Fruit fly (Drosophila melanogaster) whole organism, prepupa: ENCODE results near the gene CG8607.

ENCODE experiments used
- CG10631 ChIP-seq: fragments of 200-800 bp; sonication (Bioruptor generic); optimal IDR thresholded peaks from 2 replicates; lab custom pipeline; 2016; ENCODE audit warnings: missing biosample characterization, missing genetic modification characterization
- CG11762 ChIP-seq: fragments of 200-800 bp; sonication (Bioruptor generic); optimal IDR thresholded peaks from 3 replicates; lab custom pipeline; 2016; ENCODE audit warnings: missing biosample characterization, missing genetic modification characterization; ENCODE audit not compliant: insufficient read depth
- CG11902 ChIP-seq: fragments of 200-800 bp; sonication (Bioruptor generic); optimal IDR thresholded peaks from 3 replicates; lab custom pipeline; 2016; ENCODE audit warnings: missing biosample characterization, missing genetic modification characterization
- CG15336 ChIP-seq: fragments of 200-800 bp; sonication (Bioruptor generic); IDR thresholded peaks from 2 replicates; pipeline ENCODE4 v1.3.6; 2022; ENCODE audit warnings: missing biosample characterization, missing genetic modification characterization
- CG1621 ChIP-seq: fragments of 200-800 bp; sonication (Bioruptor generic); optimal IDR thresholded peaks from 3 replicates; lab custom pipeline; 2018; ENCODE audit warnings: missing biosample characterization, mild to moderate bottlenecking, missing genetic modification characterization
- CG3032 ChIP-seq: fragments of 200-800 bp; optimal IDR thresholded peaks from 2 replicates; lab custom pipeline; 2019; ENCODE audit warnings: missing biosample characterization, mild to moderate bottlenecking, missing genetic modification characterization, moderate library complexity
- CG31627 ChIP-seq: fragments of 200-800 bp; sonication (Bioruptor generic); optimal IDR thresholded peaks from 3 replicates; lab custom pipeline; 2016; ENCODE audit warnings: missing biosample characterization, missing genetic modification characterization
- CG3919 ChIP-seq: fragments of 200-800 bp; sonication (Bioruptor generic); optimal IDR thresholded peaks from 3 replicates; lab custom pipeline; 2016; ENCODE audit warnings: missing biosample characterization, missing genetic modification characterization
- CG4318 ChIP-seq: fragments of 200-800 bp; sonication (Bioruptor generic); optimal IDR thresholded peaks from 3 replicates; lab custom pipeline; 2017; ENCODE audit warnings: missing biosample characterization, mild to moderate bottlenecking, missing genetic modification characterization
- CG6163 ChIP-seq: fragments of 200-800 bp; sonication (Bioruptor generic); IDR thresholded peaks from 3 replicates; pipeline ENCODE4 v1.3.6; 2022; ENCODE audit warnings: missing biosample characterization, missing genetic modification characterization
- CG6792 ChIP-seq: fragments of 200-800 bp; sonication (Bioruptor generic); optimal IDR thresholded peaks from 3 replicates; lab custom pipeline; 2016; ENCODE audit warnings: missing biosample characterization, missing genetic modification characterization
- CG6808 ChIP-seq: fragments of 200-800 bp; sonication (Bioruptor generic); optimal IDR thresholded peaks from 3 replicates; lab custom pipeline; 2017; ENCODE audit warnings: missing biosample characterization, missing genetic modification characterization, mild to moderate bottlenecking, moderate library complexity, missing genetic modification reagents
- CG6854 ChIP-seq: fragments of 200-800 bp; sonication (Bioruptor generic); optimal IDR thresholded peaks from 2 replicates; lab custom pipeline; 2017; ENCODE audit warnings: missing biosample characterization, mild to moderate bottlenecking, missing genetic modification characterization
- CG7368 ChIP-seq: fragments of 200-800 bp; sonication (Bioruptor generic); optimal IDR thresholded peaks from 3 replicates; lab custom pipeline; 2016; ENCODE audit warnings: missing biosample characterization, missing genetic modification characterization
- CG8119 ChIP-seq: fragments of 200-800 bp; sonication (Bioruptor generic); IDR thresholded peaks from 3 replicates; pipeline ENCODE4 v1.3.6; 2022; ENCODE audit warnings: missing biosample characterization, missing genetic modification characterization
- CG8319 ChIP-seq: fragments of 200-800 bp; sonication (Bioruptor generic); optimal IDR thresholded peaks from 3 replicates; lab custom pipeline; 2016; ENCODE audit warnings: missing biosample characterization, missing genetic modification characterization
- CG8632 ChIP-seq: fragments of 200-800 bp; sonication (Bioruptor generic); optimal IDR thresholded peaks from 3 replicates; lab custom pipeline; 2016; ENCODE audit warnings: missing biosample characterization, missing genetic modification characterization
- CG9139 ChIP-seq: fragments of 200-800 bp; sonication (Bioruptor generic); optimal IDR thresholded peaks from 3 replicates; lab custom pipeline; 2017; ENCODE audit warnings: missing biosample characterization, mild to moderate bottlenecking, missing genetic modification characterization
- Eip78C ChIP-seq: fragments of 200-800 bp; sonication (Bioruptor generic); peaks from one replicate; lab custom pipeline; 2016; ENCODE audit warnings: missing biosample characterization, missing genetic modification characterization
- Eip93F ChIP-seq: fragments of 200-800 bp; sonication (Bioruptor generic); optimal IDR thresholded peaks from 2 replicates; lab custom pipeline; 2016; ENCODE audit warnings: missing biosample characterization, mild to moderate bottlenecking, missing genetic modification characterization
- Ets21C ChIP-seq: fragments of 200-800 bp; sonication (Bioruptor generic); optimal IDR thresholded peaks from 3 replicates; lab custom pipeline; 2016; ENCODE audit warnings: missing biosample characterization, missing genetic modification characterization
- Ets96B ChIP-seq: fragments of 200-800 bp; optimal IDR thresholded peaks from 2 replicates; lab custom pipeline; 2019; ENCODE audit warnings: missing biosample characterization, mild to moderate bottlenecking, missing genetic modification characterization, moderate library complexity
- Gug ChIP-seq: fragments of 200-800 bp; sonication (Bioruptor generic); IDR thresholded peaks from 2 replicates; pipeline ENCODE4 v1.3.6; 2022; ENCODE audit warnings: missing biosample characterization, missing genetic modification characterization
- Lpt ChIP-seq: fragments of 200-800 bp; sonication (Bioruptor generic); optimal IDR thresholded peaks from 3 replicates; lab custom pipeline; 2016; ENCODE audit warnings: missing biosample characterization, missing genetic modification characterization
- OdsH ChIP-seq: fragments of 200-800 bp; sonication (Bioruptor generic); optimal IDR thresholded peaks from 3 replicates; lab custom pipeline; 2016; ENCODE audit warnings: missing biosample characterization, missing genetic modification characterization
- Sox102F ChIP-seq: fragments of 200-800 bp; sonication (Bioruptor generic); optimal IDR thresholded peaks from 2 replicates; lab custom pipeline; 2016; ENCODE audit warnings: missing biosample characterization, mild to moderate bottlenecking, missing genetic modification characterization
- Sox14 ChIP-seq: fragments of 200-800 bp; sonication (Bioruptor generic); optimal IDR thresholded peaks from 3 replicates; lab custom pipeline; 2016; ENCODE audit warnings: missing biosample characterization, missing genetic modification characterization
- Sox15 ChIP-seq: fragments of 200-800 bp; sonication (Bioruptor generic); optimal IDR thresholded peaks from 3 replicates; lab custom pipeline; 2016; ENCODE audit warnings: missing biosample characterization, missing genetic modification characterization
- achi ChIP-seq: fragments of 200-800 bp; sonication (Bioruptor generic); optimal IDR thresholded peaks from 3 replicates; lab custom pipeline; 2016; ENCODE audit warnings: missing biosample characterization, missing genetic modification characterization
- cyc ChIP-seq: fragments of 200-800 bp; sonication (Bioruptor generic); optimal IDR thresholded peaks from 3 replicates; lab custom pipeline; 2016; ENCODE audit warnings: missing biosample characterization, missing genetic modification characterization
- esn ChIP-seq: fragments of 200-800 bp; sonication (Bioruptor generic); optimal IDR thresholded peaks from 2 replicates; lab custom pipeline; 2016; ENCODE audit warnings: missing biosample characterization, mild to moderate bottlenecking, missing genetic modification characterization, moderate library complexity
- fd85E ChIP-seq: fragments of 200-800 bp; sonication (Bioruptor generic); optimal IDR thresholded peaks from 3 replicates; lab custom pipeline; 2016; ENCODE audit warnings: missing biosample characterization, missing genetic modification characterization
- fkh ChIP-seq: fragments of 200-800 bp; sonication (Bioruptor generic); optimal IDR thresholded peaks from 3 replicates; lab custom pipeline; 2017; ENCODE audit warnings: missing biosample characterization, mild to moderate bottlenecking, missing genetic modification characterization, moderate library complexity
- lz ChIP-seq: fragments of 200-800 bp; sonication (Bioruptor generic); optimal IDR thresholded peaks from 3 replicates; lab custom pipeline; 2016; ENCODE audit warnings: missing biosample characterization, missing genetic modification characterization
- net ChIP-seq: fragments of 200-800 bp; sonication (Bioruptor generic); optimal IDR thresholded peaks from 3 replicates; lab custom pipeline; 2016; ENCODE audit warnings: missing biosample characterization, missing genetic modification characterization
- pdm3 ChIP-seq: fragments of 200-800 bp; sonication (Bioruptor generic); optimal IDR thresholded peaks from 3 replicates; lab custom pipeline; 2016; ENCODE audit warnings: missing biosample characterization, missing genetic modification characterization
- ss ChIP-seq, 2 experiments: fragments of 200-800 bp; sonication (Bioruptor generic); optimal IDR thresholded peaks; 2 replicates in 1 of 2; 3 replicates in 1 of 2; lab custom pipeline; 2017 to 2018; ENCODE audit warnings: mild to moderate bottlenecking in 2 of 2, missing biosample characterization in 2 of 2, missing genetic modification characterization in 2 of 2, moderate library complexity in 1 of 2
- svp ChIP-seq: fragments of 200-800 bp; sonication (Bioruptor generic); peaks from one replicate; lab custom pipeline; 2016; ENCODE audit warnings: missing biosample characterization, missing genetic modification characterization
- topi ChIP-seq: fragments of 200-800 bp; sonication (Bioruptor generic); optimal IDR thresholded peaks from 3 replicates; lab custom pipeline; 2016; ENCODE audit warnings: missing biosample characterization, missing genetic modification characterization
- vri ChIP-seq: fragments of 200-800 bp; sonication (Bioruptor generic); optimal IDR thresholded peaks from 3 replicates; lab custom pipeline; 2016; ENCODE audit warnings: missing biosample characterization, mild to moderate bottlenecking, missing genetic modification characterization

The CG8607 gene

DNA sequence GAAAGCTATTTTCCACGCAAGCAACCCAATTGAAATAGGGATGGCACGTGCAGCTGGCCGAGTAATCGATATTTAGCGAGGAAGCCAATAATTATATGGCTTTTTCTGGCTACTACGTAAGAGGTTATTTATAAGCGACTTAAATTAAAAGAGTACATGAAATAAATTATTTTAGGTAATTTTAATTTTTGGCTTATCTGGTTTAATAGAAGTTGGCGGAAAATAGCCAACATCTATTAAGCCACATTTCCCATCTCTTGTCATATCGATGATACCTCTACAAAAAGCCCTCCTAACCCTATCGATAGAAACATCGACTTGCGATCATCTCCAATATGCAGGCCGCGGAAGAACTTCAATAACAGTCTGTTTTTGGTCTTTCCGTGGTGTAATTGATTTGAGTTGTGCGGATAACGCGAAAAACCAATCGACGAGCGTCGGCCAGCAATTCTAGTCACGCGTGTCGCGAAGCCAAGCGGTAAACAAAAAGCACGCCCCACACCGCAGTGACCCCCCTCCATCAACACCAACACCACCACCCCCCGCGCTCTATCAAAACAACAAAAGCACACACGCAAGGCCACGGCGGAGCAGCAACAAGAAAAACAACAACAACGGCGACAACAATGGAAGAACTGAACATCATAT lies 28.2 kb downstream of the CG8607 start, which contains the start of the genes Srp19 and qm (continued):
- TF ChIP-seq Sox14 (GFP tag; lab: Kevin White, UChicago), result peak; percentile 41
- peak; percentile 63 for TF ChIP-seq Eip93F (GFP tag; lab: Kevin White, UChicago)
- peak; percentile 23 for TF ChIP-seq cyc (GFP tag; lab: Kevin White, UChicago)
- peak; percentile 50 for TF ChIP-seq CG31627 (GFP tag; lab: Kevin White, UChicago)
- peak; percentile 33 for TF ChIP-seq CG9139 (GFP tag; lab: Kevin White, UChicago)
- TF ChIP-seq CG6792, result peak; percentile 5
- no peak for TF ChIP-seq CG11902 (GFP tag; lab: Kevin White, UChicago)
- TF ChIP-seq CG1621 (tag; lab: Kevin White, UChicago), result peak; percentile 35
- peak; percentile 1 for TF ChIP-seq achi (GFP tag; lab: Kevin White, UChicago)
- peak; percentile 60 for TF ChIP-seq CG10631 (GFP tag; lab: Kevin White, UChicago)
- peak; percentile 38 for TF ChIP-seq CG3919

DNA sequence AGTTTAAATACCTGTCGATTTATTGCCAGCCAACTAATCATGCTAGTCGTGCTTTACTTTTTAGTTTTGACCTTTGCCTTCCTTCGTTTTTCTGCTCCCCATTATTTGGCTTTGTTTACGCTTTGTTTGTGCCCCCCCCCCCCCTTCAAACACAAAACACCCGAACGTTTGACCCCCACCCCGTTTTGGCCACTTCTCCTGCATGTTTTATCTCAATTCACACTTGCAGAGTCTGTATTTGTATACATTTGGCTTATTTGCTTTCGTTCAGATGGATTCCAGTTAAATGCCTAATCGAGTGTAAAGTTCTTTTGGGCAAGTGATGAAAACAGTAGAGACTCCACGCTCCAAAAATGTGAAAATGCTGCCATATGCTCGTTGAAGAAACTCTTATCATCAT lies 29.4 kb downstream of the CG8607 start:
- peak; percentile 79 for TF ChIP-seq fkh (GFP tag; lab: Kevin White, UChicago)
- TF ChIP-seq OdsH (GFP tag; lab: Kevin White, UChicago), result no peak
- TF ChIP-seq Ets96B (tag; lab: Kevin White, UChicago), result no peak
- no peak for TF ChIP-seq net
- TF ChIP-seq Eip78C (GFP tag; lab: Kevin White, UChicago), result no peak
- TF ChIP-seq CG11762 (GFP tag; lab: Kevin White, UChicago), result no peak

- TF ChIP-seq cyc (GFP tag; lab: Kevin White, UChicago) (peak; percentile 38), lz (GFP tag; lab: Kevin White, UChicago) (peak; percentile 58), CG15336 (GFP tag; lab: Robert Waterston, UW) (no peak), Eip78C (GFP tag; lab: Kevin White, UChicago) (peak; percentile 71), net (peak; percentile 6), CG6792 (no peak), Sox14 (GFP tag; lab: Kevin White, UChicago) (peak; percentile 44), CG31627 (GFP tag; lab: Kevin White, UChicago) (peak; percentile 43), svp (GFP tag; lab: Kevin White, UChicago) (no peak), CG6808 (no peak), CG7368 (GFP tag; lab: Kevin White, UChicago) (peak; percentile 10), CG6163 (GFP tag; lab: Robert Waterston, UW) (no peak), CG8632 (GFP tag; lab: Kevin White, UChicago) (no peak), CG1621 (tag; lab: Kevin White, UChicago) (peak; percentile 24), CG3919 (peak; percentile 44), topi (peak; percentile 36), CG4318 (GFP tag; lab: Kevin White, UChicago) (no peak), Ets21C (no peak), esn (GFP tag; lab: Kevin White, UChicago) (peak; percentile 67), CG3032 (peak; percentile 56), CG10631 (GFP tag; lab: Kevin White, UChicago) (peak; percentile 1), Sox15 (GFP tag; lab: Kevin White, UChicago) (no peak), ss (GFP tag; optimal IDR thresholded peaks at IDR 0.05; lab: Kevin White, UChicago) (peak in 1 of 2 experiments; percentile 1), pdm3 (GFP tag; lab: Kevin White, UChicago) (no peak)
Measured at dm6 chr3L:7356386-7357117, 36.7 kb downstream of the CG8607 start, which contains the start of gene CTCF. TSS of gene CTCF (minus strand) at chr3L:7356713.

DNA sequence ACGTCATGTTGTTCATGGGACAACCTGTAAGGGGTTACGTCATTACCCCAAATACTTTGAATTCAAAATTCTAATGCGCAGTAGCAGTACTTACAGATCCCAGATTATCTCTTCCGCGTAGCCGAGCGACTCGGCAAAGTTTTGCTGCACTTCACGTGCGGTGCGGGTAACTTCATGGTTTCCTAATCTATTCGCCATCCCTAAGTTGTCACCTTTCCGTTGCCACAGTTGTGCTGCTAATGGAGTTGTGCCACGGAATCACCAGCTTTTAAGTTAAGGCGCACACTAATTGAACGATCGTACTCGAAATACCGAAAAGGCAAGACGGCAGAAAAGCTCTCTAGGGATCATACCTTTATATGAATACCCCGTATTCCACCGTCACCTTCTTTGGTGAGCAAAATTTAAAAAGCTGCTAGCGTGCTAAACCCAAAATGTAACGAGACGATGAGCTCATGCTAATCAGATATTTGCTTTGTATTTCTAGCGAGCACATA lies 40.0 kb downstream of the CG8607 start, which contains the start of gene pst:
TSS of gene pst (minus strand) at position 437 of the 497 bp plus-strand sequence.
- TF ChIP-seq CG11902 (GFP tag; lab: Kevin White, UChicago) (no peak), Ets21C (no peak), fd85E (GFP tag; lab: Kevin White, UChicago) (peak; percentile 12), Lpt (no peak), CG6854 (GFP tag; lab: Kevin White, UChicago) (peak; percentile 49), net (no peak), CG10631 (GFP tag; lab: Kevin White, UChicago) (no peak), CG9139 (GFP tag; lab: Kevin White, UChicago) (no peak), Sox15 (GFP tag; lab: Kevin White, UChicago) (no peak), CG8319 (no peak), Sox102F (GFP tag; lab: Kevin White, UChicago) (no peak), ss (GFP tag; optimal IDR thresholded peaks at IDR 0.05; lab: Kevin White, UChicago) (peak in 1 of 2 experiments; percentile 1), CG31627 (GFP tag; lab: Kevin White, UChicago) (no peak), svp (GFP tag; lab: Kevin White, UChicago) (peak; percentile 92), vri (peak; percentile 46), Sox14 (GFP tag; lab: Kevin White, UChicago) (no peak), CG8632 (GFP tag; lab: Kevin White, UChicago) (no peak), CG8119 (GFP tag; lab: Robert Waterston, UW) (no peak), CG1621 (tag; lab: Kevin White, UChicago) (no peak), Eip78C (GFP tag; lab: Kevin White, UChicago) (peak; percentile 71), OdsH (GFP tag; lab: Kevin White, UChicago) (no peak), CG7368 (GFP tag; lab: Kevin White, UChicago) (no peak), Gug (GFP tag; lab: Robert Waterston, UW) (no peak), pdm3 (GFP tag; lab: Kevin White, UChicago) (no peak), esn (GFP tag; lab: Kevin White, UChicago) (no peak)
